Fruit fly (Drosophila melanogaster): Measurements from ENCODE around the gene CG42505.

Gene CG42505

DNA sequence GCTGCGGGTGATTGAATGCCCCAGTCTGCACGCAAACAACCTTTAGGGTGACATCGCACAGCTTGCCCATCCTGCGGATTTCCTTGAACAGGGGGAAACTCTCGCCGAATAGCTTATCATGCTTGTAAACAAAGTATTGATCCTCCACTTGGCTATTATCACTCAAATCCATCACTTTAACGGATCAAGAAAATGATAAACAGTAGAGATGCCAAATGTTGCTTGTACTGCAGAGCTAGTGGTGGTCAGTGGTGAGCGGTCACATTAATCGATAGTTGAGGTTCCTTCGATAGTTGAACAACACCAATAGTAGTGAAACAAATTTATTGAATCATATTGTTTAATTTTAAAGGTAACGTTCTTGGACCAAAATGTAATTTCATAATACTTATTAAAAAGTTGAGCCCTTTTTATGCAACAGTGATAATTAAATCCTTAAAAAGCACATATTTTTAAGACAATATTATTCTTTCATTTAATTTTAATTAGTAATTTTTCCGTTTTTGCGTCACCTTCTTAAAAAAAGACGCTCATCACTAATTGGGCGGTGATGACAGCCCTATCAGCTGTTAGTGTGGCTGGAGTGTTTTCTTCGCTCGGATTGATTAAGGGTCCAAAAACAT, 21.2 kb downstream of the CG42505 start, which contains the start of the genes KLHL18 and GCC185 (continued):
- TF ChIP-seq Chrac-16 (GFP tag; optimal IDR thresholded peaks at IDR 0.05) = peak; percentile 82
- TF ChIP-seq scrt (GFP tag; optimal IDR thresholded peaks at IDR 0.05) = peak; percentile 52
- no peak for TF ChIP-seq ac (GFP tag; optimal IDR thresholded peaks at IDR 0.05)
- TF ChIP-seq Hand (GFP tag; optimal IDR thresholded peaks at IDR 0.05) = no peak
- no peak for TF ChIP-seq pita (GFP tag; optimal IDR thresholded peaks at IDR 0.05)
- no peak for TF ChIP-seq CG18011 (GFP tag; optimal IDR thresholded peaks at IDR 0.05)
- no peak for TF ChIP-seq cg (GFP tag; optimal IDR thresholded peaks at IDR 0.05)
- TF ChIP-seq sr (GFP tag; IDR thresholded peaks at IDR 0.05) = no peak
- no peak for TF ChIP-seq CTCF (GFP tag; optimal IDR thresholded peaks at IDR 0.05)
- no peak for TF ChIP-seq corto (GFP tag; optimal IDR thresholded peaks at IDR 0.05)
- TF ChIP-seq MBD-R2 (GFP tag; IDR thresholded peaks at IDR 0.05) = peak; percentile 82
- peak; percentile 100 for TF ChIP-seq CG6689 (GFP tag; IDR thresholded peaks at IDR 0.05)
- TF ChIP-seq Gug (GFP tag; IDR thresholded peaks at IDR 0.05) = peak; percentile 58; the same call in 3 of the 4 replicates
- TF ChIP-seq pum (GFP tag; optimal IDR thresholded peaks at IDR 0.05) = peak; percentile 70
- TF ChIP-seq CG14710 (tag; optimal IDR thresholded peaks at IDR 0.05) = peak; percentile 92
- TF ChIP-seq salm (tag; optimal IDR thresholded peaks at IDR 0.05) = no peak
- TF ChIP-seq h (optimal IDR thresholded peaks at IDR 0.05) = no peak
- no peak for TF ChIP-seq CG11723 (GFP tag; optimal IDR thresholded peaks at IDR 0.05)
- peak; percentile 88 for TF ChIP-seq CG11504 (tag; optimal IDR thresholded peaks at IDR 0.05)
- no peak for TF ChIP-seq Hey (tag; optimal IDR thresholded peaks at IDR 0.05)
- TF ChIP-seq CG15269 (tag; optimal IDR thresholded peaks at IDR 0.05) = no peak
- peak; percentile 56 for TF ChIP-seq stwl (tag; optimal IDR thresholded peaks at IDR 0.05)
- no peak for TF ChIP-seq CG12769 (tag; optimal IDR thresholded peaks at IDR 0.05)
- 0 out of 3 replicates have a peak, but pooled peaks have one; percentile 27 for TF ChIP-seq Mrtf (GFP tag; IDR thresholded peaks at IDR 0.05)
- 0 out of 3 replicates have a peak, but pooled peaks have one; percentile 61 for TF ChIP-seq ken (GFP tag; IDR thresholded peaks at IDR 0.05)
- peak; percentile 11 for TF ChIP-seq schlank (tag; optimal IDR thresholded peaks at IDR 0.05)
- peak; percentile 62 for TF ChIP-seq fd3F (GFP tag; optimal IDR thresholded peaks at IDR 0.05)
- no peak for TF ChIP-seq lbe (GFP tag; optimal IDR thresholded peaks at IDR 0.05)
- peak; percentile 26 for TF ChIP-seq Bdp1 (GFP tag; optimal IDR thresholded peaks at IDR 0.05)
- TF ChIP-seq Atf-2 (GFP tag; optimal IDR thresholded peaks at IDR 0.05) = peak; percentile 51
- no peak for TF ChIP-seq Trl (optimal IDR thresholded peaks at IDR 0.05)
- TF ChIP-seq Trl (GFP tag; optimal IDR thresholded peaks at IDR 0.05) = peak; percentile 39
- peak; percentile 23 for TF ChIP-seq CG8089 (GFP tag; optimal IDR thresholded peaks at IDR 0.05)
- TF ChIP-seq CG7786 (GFP tag; optimal IDR thresholded peaks at IDR 0.05) = peak; percentile 44
- TF ChIP-seq CG11398 (GFP tag; optimal IDR thresholded peaks at IDR 0.05) = no peak
- no peak for TF ChIP-seq CG30431 (GFP tag; optimal IDR thresholded peaks at IDR 0.05)
- TF ChIP-seq CG17568 (GFP tag; optimal IDR thresholded peaks at IDR 0.05) = no peak
- peak; percentile 35; the same call in 1 of the 2 replicates for TF ChIP-seq Adf1 (GFP tag; IDR thresholded peaks at IDR 0.05)
- TF ChIP-seq ttk (GFP tag; IDR thresholded peaks at IDR 0.05) = no peak
- peak; percentile 95 for TF ChIP-seq Ets65A (GFP tag)
- TF ChIP-seq CG12219 (GFP tag; optimal IDR thresholded peaks at IDR 0.05) = no peak
- peak; percentile 79 for TF ChIP-seq HLH54F (GFP tag; optimal IDR thresholded peaks at IDR 0.05)
- TF ChIP-seq Fer2 (tag; optimal IDR thresholded peaks at IDR 0.05) = peak; percentile 69
- TF ChIP-seq CG11456 (GFP tag; IDR thresholded peaks at IDR 0.05) = 0 out of 3 replicates have a peak, but pooled peaks have one; percentile 66
- peak; percentile 49 for TF ChIP-seq CG10462 (GFP tag; optimal IDR thresholded peaks at IDR 0.05)
- peak; percentile 78 for TF ChIP-seq zen (tag; optimal IDR thresholded peaks at IDR 0.05)
- TF ChIP-seq CG11247 (GFP tag; IDR thresholded peaks at IDR 0.05) = peak; percentile 53; the same call in 1 of the 2 replicates
- 0 out of 2 replicates have a peak, but pooled peaks have one; percentile 42 for TF ChIP-seq GATAe (GFP tag; conservative IDR thresholded peaks at IDR 0.05)
- TF ChIP-seq CG10209 (GFP tag; optimal IDR thresholded peaks at IDR 0.05) = no peak
- TF ChIP-seq CkIIα-i1 (GFP tag; IDR thresholded peaks at IDR 0.05) = no peak
- TF ChIP-seq twi (tag; optimal IDR thresholded peaks at IDR 0.05) = peak; percentile 69

All from whole organism, embryonic.